Worm (Caenorhabditis elegans): ENCODE data around the gene F58H1.7.

- no peak for TF ChIP-seq elt-3 (tag; optimal IDR thresholded peaks at IDR 0.05)
- TF ChIP-seq fkh-10 (GFP tag; optimal IDR thresholded peaks at IDR 0.05), result no peak
- no peak for TF ChIP-seq jun-1 (tag; optimal IDR thresholded peaks at IDR 0.05)
Measured at ce11 chrV:11997403-11997802, 32.8 kb upstream of the F58H1.7 start.
